Worm (Caenorhabditis elegans): ENCODE results near the gene C36B7.3.

DNA sequence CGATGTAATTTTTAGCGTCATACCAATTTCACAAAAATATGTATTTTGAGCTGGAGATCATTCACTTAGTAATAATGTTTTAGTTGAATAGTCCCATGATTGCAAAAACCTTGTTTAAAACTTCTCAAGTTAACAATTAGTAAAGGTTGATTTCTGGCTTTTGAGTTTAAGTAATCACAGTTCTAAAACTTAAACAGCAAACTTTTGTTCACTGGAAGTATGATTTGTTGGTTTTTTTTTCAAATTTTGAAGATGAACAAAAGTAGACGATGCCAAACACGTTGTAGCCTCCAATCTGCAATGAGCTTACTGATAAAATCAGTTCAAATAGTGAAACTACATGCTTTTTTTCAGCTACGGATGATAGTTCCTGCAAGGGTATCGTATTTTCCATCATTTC, 11.0 kb downstream of the C36B7.3 start, which contains the start of gene C36B7.1:
- TF ChIP-seq ztf-11 (tag; optimal IDR thresholded peaks at IDR 0.05): no peak
- TF ChIP-seq jun-1 (tag; optimal IDR thresholded peaks at IDR 0.05): no peak
- no peak for TF ChIP-seq fos-1 (tag; optimal IDR thresholded peaks at IDR 0.05)
- no peak for TF ChIP-seq tbx-2 (tag; optimal IDR thresholded peaks at IDR 0.05)
- no peak for TF ChIP-seq fkh-10 (GFP tag; optimal IDR thresholded peaks at IDR 0.05)

All from whole organism, L3 larva.